Fruit fly (Drosophila melanogaster): Measurements from ENCODE around the gene und.
A peak's percentile ranks its signal among the peaks of the same experiment; 100 is the strongest.

und gene

DNA sequence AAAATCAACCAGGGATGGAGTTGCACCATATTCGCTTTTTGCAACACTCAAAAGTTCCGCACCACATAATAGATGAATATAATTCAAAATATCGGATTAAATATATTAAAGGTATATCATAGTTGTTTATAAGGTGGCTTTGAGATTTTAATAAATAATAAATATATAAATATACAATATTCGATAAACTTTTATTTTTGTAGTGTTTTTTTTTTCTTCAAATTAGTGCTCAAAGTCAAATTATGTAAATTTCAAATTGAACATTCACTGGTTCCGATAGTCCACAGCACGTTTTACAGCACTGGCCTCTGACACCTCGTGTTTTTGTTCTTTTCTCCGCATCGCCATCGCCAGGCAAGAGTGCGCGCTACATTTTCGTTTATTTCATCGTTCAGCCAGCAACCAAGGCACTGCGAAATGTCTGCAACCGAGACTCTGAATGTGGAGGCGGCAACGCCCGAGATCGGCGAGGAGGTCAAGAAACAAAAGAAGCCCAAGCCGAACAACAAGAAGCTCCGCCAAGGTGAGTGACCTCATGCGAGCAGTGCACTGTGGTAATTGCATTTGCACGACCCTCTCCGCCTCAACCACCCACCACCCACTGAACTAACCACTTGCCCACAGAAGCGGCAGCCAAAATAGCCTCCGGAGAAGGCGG is at the start of gene und, which contains the start of gene Taf11:
TSS of gene und (plus strand) at position 158 of the 658 bp plus-strand sequence.
TSS of gene Taf11 (minus strand) at position 51 of the 658 bp plus-strand sequence.
- TF ChIP-seq EcR (GFP tag; optimal IDR thresholded peaks at IDR 0.05) (peak; percentile 99), Pif1B (GFP tag; optimal IDR thresholded peaks at IDR 0.05) (no peak), CG15710 (tag; optimal IDR thresholded peaks at IDR 0.05) (no peak)

DNA sequence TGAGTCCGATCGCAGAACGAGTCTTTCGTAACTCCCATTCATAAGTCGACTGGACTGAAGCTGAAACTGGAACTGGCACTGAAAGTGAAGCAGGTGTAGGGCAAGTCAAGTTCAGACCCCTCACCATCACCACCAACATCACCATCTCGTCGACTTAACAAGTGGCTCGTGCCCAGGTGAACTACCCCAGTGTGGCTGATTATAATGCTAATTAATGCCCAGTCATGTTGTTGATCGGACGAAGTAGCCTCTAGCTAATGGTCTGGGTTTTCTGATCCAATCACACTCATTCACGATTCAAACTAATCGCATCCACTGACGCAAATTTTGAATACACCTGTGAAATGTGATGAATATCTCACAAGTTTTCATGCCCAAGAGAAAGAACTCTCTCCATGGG is 34.4 kb upstream of the und start:
- no peak for TF ChIP-seq CG15710 (tag; optimal IDR thresholded peaks at IDR 0.05)
- no peak for TF ChIP-seq Snoo (tag; optimal IDR thresholded peaks at IDR 0.05)
- no peak for TF ChIP-seq CG13204 (GFP tag; optimal IDR thresholded peaks at IDR 0.05)
- TF ChIP-seq rn (GFP tag; IDR thresholded peaks at IDR 0.05) = no peak

- peak; percentile 51 for TF ChIP-seq EcR (GFP tag; optimal IDR thresholded peaks at IDR 0.05)
- no peak for TF ChIP-seq gl (tag; optimal IDR thresholded peaks at IDR 0.05)
Measured at dm6 chr2L:9729618-9730284, 33.4 kb upstream of the und start, which contains the start of gene CG13116. TSS of gene CG13116 (plus strand) at chr2L:9729940.

DNA sequence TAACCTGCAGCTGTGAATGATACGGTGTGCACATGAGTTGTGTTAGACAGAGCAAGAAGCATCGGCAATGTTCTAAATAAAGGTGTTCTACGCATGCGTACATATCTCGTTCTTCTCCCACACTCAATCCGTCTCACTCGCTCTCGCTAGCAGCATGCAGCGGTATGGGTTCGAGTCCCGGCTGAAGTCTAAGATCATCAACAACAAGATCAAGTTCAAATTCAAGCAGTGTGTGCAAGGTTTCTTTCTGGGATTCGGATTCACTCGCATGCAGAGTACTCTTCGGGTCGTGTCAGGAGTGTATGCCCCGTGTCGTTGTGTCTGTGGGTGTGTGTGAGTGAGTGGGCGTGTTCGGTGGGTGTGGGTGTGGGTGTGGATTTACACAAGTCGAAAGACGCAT is 31.9 kb upstream of the und start:
- TF ChIP-seq fd96Ca (GFP tag; IDR thresholded peaks at IDR 0.05) (0 out of 3 replicates have a peak, but pooled peaks have one; percentile 9), Pif1B (GFP tag; optimal IDR thresholded peaks at IDR 0.05) (no peak), EcR (GFP tag; optimal IDR thresholded peaks at IDR 0.05) (no peak), Ets98B (GFP tag; IDR thresholded peaks at IDR 0.05) (no peak), CG9948 (tag; optimal IDR thresholded peaks at IDR 0.05) (no peak), gl (tag; optimal IDR thresholded peaks at IDR 0.05) (no peak), CG10348 (GFP tag; IDR thresholded peaks at IDR 0.05) (no peak), Snoo (tag; optimal IDR thresholded peaks at IDR 0.05) (no peak), Pif1A (GFP tag; optimal IDR thresholded peaks at IDR 0.05) (no peak), CG8159 (tag; optimal IDR thresholded peaks at IDR 0.05) (peak; percentile 12), CG4496 (GFP tag; IDR thresholded peaks at IDR 0.05) (0 out of 3 replicates have a peak, but pooled peaks have one; percentile 28), CG15710 (tag; optimal IDR thresholded peaks at IDR 0.05) (no peak), CG12605 (GFP tag; IDR thresholded peaks at IDR 0.05) (no peak)

DNA sequence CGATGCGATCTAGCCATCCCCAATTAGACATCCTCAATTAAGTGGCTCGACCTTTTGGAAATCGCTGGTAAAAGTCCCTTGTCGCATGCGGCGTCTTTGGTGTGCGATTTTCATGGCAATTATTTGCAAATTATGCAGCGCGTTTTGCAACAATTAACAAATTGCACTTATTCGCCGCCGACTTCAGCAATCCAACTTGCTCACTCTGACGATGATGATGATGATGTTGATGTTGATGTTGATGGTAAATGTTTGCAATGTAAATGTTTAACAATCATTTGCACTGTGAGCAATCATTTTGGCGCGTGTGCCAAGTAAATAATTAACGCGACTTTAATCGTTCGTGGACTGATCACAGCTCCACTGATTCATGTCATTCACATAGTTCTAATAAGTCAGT is 29.0 kb upstream of the und start:
- TF ChIP-seq CG34367 (tag; optimal IDR thresholded peaks at IDR 0.05) = peak; percentile 14
- TF ChIP-seq CG4496 (GFP tag; IDR thresholded peaks at IDR 0.05) = 0 out of 3 replicates have a peak, but pooled peaks have one; percentile 13
- no peak for TF ChIP-seq CG9948 (tag; optimal IDR thresholded peaks at IDR 0.05)
- no peak for TF ChIP-seq CG12605 (GFP tag; IDR thresholded peaks at IDR 0.05)
- TF ChIP-seq rn (GFP tag; IDR thresholded peaks at IDR 0.05) = no peak
- TF ChIP-seq CG32121 (GFP tag; IDR thresholded peaks at IDR 0.05) = no peak
- no peak for TF ChIP-seq Ets98B (GFP tag; IDR thresholded peaks at IDR 0.05)
- peak; percentile 15 for TF ChIP-seq Snoo (tag; optimal IDR thresholded peaks at IDR 0.05)
- no peak for TF ChIP-seq EcR (GFP tag; optimal IDR thresholded peaks at IDR 0.05)
- peak; percentile 40 for TF ChIP-seq Pif1A (GFP tag; optimal IDR thresholded peaks at IDR 0.05)
- peak; percentile 5 for TF ChIP-seq CG8159 (tag; optimal IDR thresholded peaks at IDR 0.05)

dm6 chr2L:9736000-9736695 is 27.0 kb upstream of the und start, which contains the start of gene CG13117:
TSS of gene CG13117 (plus strand) at chr2L:9736645.
- TF ChIP-seq fd96Ca (GFP tag; IDR thresholded peaks at IDR 0.05) (no peak; the same call in 2 of the 3 replicates), EcR (GFP tag; optimal IDR thresholded peaks at IDR 0.05) (no peak), CG9948 (tag; optimal IDR thresholded peaks at IDR 0.05) (peak; percentile 3), Pif1A (GFP tag; optimal IDR thresholded peaks at IDR 0.05) (peak; percentile 5), CG15710 (tag; optimal IDR thresholded peaks at IDR 0.05) (peak; percentile 55), Pif1B (GFP tag; optimal IDR thresholded peaks at IDR 0.05) (no peak), CG8159 (tag; optimal IDR thresholded peaks at IDR 0.05) (peak; percentile 58), CG17806 (tag; optimal IDR thresholded peaks at IDR 0.05) (peak; percentile 2), CG34367 (tag; optimal IDR thresholded peaks at IDR 0.05) (no peak), CG14655 (GFP tag; optimal IDR thresholded peaks at IDR 0.05) (peak; percentile 62), CG10348 (GFP tag; IDR thresholded peaks at IDR 0.05) (no peak), CG13204 (GFP tag; optimal IDR thresholded peaks at IDR 0.05) (no peak), D1 (tag; optimal IDR thresholded peaks at IDR 0.05) (no peak), Ets98B (GFP tag; IDR thresholded peaks at IDR 0.05) (peak; percentile 62), rn (GFP tag; IDR thresholded peaks at IDR 0.05) (no peak), Snoo (tag; optimal IDR thresholded peaks at IDR 0.05) (peak; percentile 11), CG4496 (GFP tag; IDR thresholded peaks at IDR 0.05) (peak; percentile 32; the same call in 1 of the 3 replicates), CG12605 (GFP tag; IDR thresholded peaks at IDR 0.05) (peak; percentile 20; the same call in 1 of the 2 replicates), CG8301 (tag; optimal IDR thresholded peaks at IDR 0.05) (peak; percentile 49), CG32121 (GFP tag; IDR thresholded peaks at IDR 0.05) (no peak), gl (tag; optimal IDR thresholded peaks at IDR 0.05) (no peak)
